Worm (Caenorhabditis elegans) whole organism, mixed stage, embryonic: Measurements from ENCODE around the gene str-5.

ENCODE experiments used
- M03D4.4 ChIP-seq: sonication (generic microtip); optimal IDR thresholded peaks from 2 replicates; lab custom pipeline; 2017; ENCODE audit warnings: mild to moderate bottlenecking, missing genetic modification characterization, missing compliant biosample characterization
- bed-3 ChIP-seq: fragments of 200-800 bp; sonication (Bioruptor generic); optimal IDR thresholded peaks from 3 replicates; lab custom pipeline; 2018; ENCODE audit warnings: mild to moderate bottlenecking, missing genetic modification characterization, moderate library complexity, missing compliant biosample characterization
- blmp-1 ChIP-seq: fragments of 150-350 bp; optimal IDR thresholded peaks from 2 replicates; lab custom pipeline; 2014; ENCODE audit warnings: missing biosample characterization, missing genetic modification characterization
- ceh-39 ChIP-seq: fragments of 150-350 bp; optimal IDR thresholded peaks from 2 replicates; lab custom pipeline; 2014; ENCODE audit warnings: missing biosample characterization, missing genetic modification characterization
- ceh-43 ChIP-seq: fragments of 200-800 bp; sonication (Bioruptor generic); optimal IDR thresholded peaks from 2 replicates; lab custom pipeline; 2018; ENCODE audit warnings: mild to moderate bottlenecking, missing genetic modification characterization, moderate library complexity, missing compliant biosample characterization
- ceh-83 ChIP-seq: fragments of 200-800 bp; sonication (Bioruptor generic); optimal IDR thresholded peaks from 2 replicates; lab custom pipeline; 2018; ENCODE audit warnings: mild to moderate bottlenecking, missing genetic modification characterization, missing compliant biosample characterization
- ces-1 ChIP-seq: fragments of 150-350 bp; optimal IDR thresholded peaks from 2 replicates; lab custom pipeline; 2014; ENCODE audit warnings: missing biosample characterization, missing genetic modification reagents, missing genetic modification characterization
- cnd-1 ChIP-seq: fragments of 200-800 bp; sonication (Bioruptor generic); optimal IDR thresholded peaks from 2 replicates; lab custom pipeline; 2018; ENCODE audit warnings: mild to moderate bottlenecking, missing genetic modification characterization, missing compliant biosample characterization
- drap-1 ChIP-seq: fragments of 200-800 bp; sonication (Bioruptor generic); optimal IDR thresholded peaks from 3 replicates; lab custom pipeline; 2018; ENCODE audit warnings: mild to moderate bottlenecking, missing genetic modification characterization, missing compliant biosample characterization
- elt-1 ChIP-seq: sonication (generic microtip); optimal IDR thresholded peaks from 2 replicates; lab custom pipeline; 2017; ENCODE audit warnings: missing genetic modification characterization, mild to moderate bottlenecking, missing compliant biosample characterization, antibody characterized with exemption, moderate library complexity, borderline replicate concordance; ENCODE audit not compliant: insufficient read depth
- elt-3 ChIP-seq: fragments of 150-350 bp; optimal IDR thresholded peaks from 2 replicates; lab custom pipeline; 2014; ENCODE audit warnings: missing biosample characterization, missing genetic modification characterization
- flh-1 ChIP-seq: fragments of 200-800 bp; sonication (Bioruptor generic); optimal IDR thresholded peaks from 2 replicates; lab custom pipeline; 2018; ENCODE audit warnings: mild to moderate bottlenecking, missing genetic modification characterization, moderate library complexity, missing compliant biosample characterization
- ham-2 ChIP-seq: fragments of 200-800 bp; sonication (Bioruptor generic); optimal IDR thresholded peaks from 2 replicates; lab custom pipeline; 2018; ENCODE audit warnings: mild to moderate bottlenecking, missing genetic modification characterization, missing compliant biosample characterization
- hlh-1 ChIP-seq: fragments of 150-350 bp; optimal IDR thresholded peaks from 2 replicates; lab custom pipeline; 2014; ENCODE audit warnings: missing biosample characterization, missing genetic modification reagents, missing genetic modification characterization
- lin-13 ChIP-seq: fragments of 150-350 bp; optimal IDR thresholded peaks from 2 replicates; lab custom pipeline; 2014; ENCODE audit warnings: missing biosample characterization, missing genetic modification characterization
- lin-32 ChIP-seq: fragments of 200-800 bp; sonication (Bioruptor generic); optimal IDR thresholded peaks from 2 replicates; lab custom pipeline; 2018; ENCODE audit warnings: mild to moderate bottlenecking, missing genetic modification characterization, missing compliant biosample characterization
- lsy-2 ChIP-seq: fragments of 150-350 bp; optimal IDR thresholded peaks from 2 replicates; lab custom pipeline; 2014; ENCODE audit warnings: missing biosample characterization, missing genetic modification characterization
- mab-5 ChIP-seq: fragments of 150-350 bp; optimal IDR thresholded peaks from 2 replicates; lab custom pipeline; 2014; ENCODE audit warnings: missing biosample characterization, missing genetic modification characterization
- mep-1 ChIP-seq: fragments of 150-350 bp; optimal IDR thresholded peaks from 2 replicates; lab custom pipeline; 2017; ENCODE audit warnings: missing biosample characterization, missing genetic modification reagents, missing genetic modification characterization, inconsistent platforms
- mls-2 ChIP-seq: sonication (generic microtip); optimal IDR thresholded peaks from 2 replicates; lab custom pipeline; 2016; ENCODE audit warnings: mild to moderate bottlenecking, missing genetic modification characterization, moderate library complexity, missing compliant biosample characterization
- nhr-12 ChIP-seq: fragments of 150-350 bp; optimal IDR thresholded peaks from 2 replicates; lab custom pipeline; 2014; ENCODE audit warnings: missing biosample characterization, missing genetic modification characterization
- nhr-237 ChIP-seq: fragments of 150-350 bp; optimal IDR thresholded peaks from 2 replicates; lab custom pipeline; 2014; ENCODE audit warnings: missing biosample characterization, missing genetic modification characterization
- nhr-28 ChIP-seq: fragments of 150-350 bp; optimal IDR thresholded peaks from 2 replicates; lab custom pipeline; 2014; ENCODE audit warnings: missing biosample characterization, missing genetic modification characterization
- nhr-76 ChIP-seq: sonication (generic microtip); optimal IDR thresholded peaks from 2 replicates; lab custom pipeline; 2017; ENCODE audit warnings: missing biosample characterization, missing genetic modification characterization
- pha-4 ChIP-seq: fragments of 150-350 bp; optimal IDR thresholded peaks from 2 replicates; lab custom pipeline; 2018; ENCODE audit warnings: missing biosample characterization, missing genetic modification reagents, missing genetic modification characterization
- snpc-4 ChIP-seq: fragments of 150-350 bp; optimal IDR thresholded peaks from 2 replicates; lab custom pipeline; 2014; ENCODE audit warnings: missing biosample characterization, missing genetic modification characterization
- sptf-1 ChIP-seq: sonication (generic microtip); optimal IDR thresholded peaks from 2 replicates; lab custom pipeline; 2017; ENCODE audit warnings: mild to moderate bottlenecking, missing genetic modification characterization, moderate library complexity, missing compliant biosample characterization
- tbx-8 ChIP-seq: fragments of 200-800 bp; sonication (Bioruptor generic); optimal IDR thresholded peaks from 2 replicates; lab custom pipeline; 2018; ENCODE audit warnings: mild to moderate bottlenecking, missing genetic modification characterization, moderate library complexity, missing compliant biosample characterization
- unc-120 ChIP-seq: sonication (generic microtip); optimal IDR thresholded peaks from 2 replicates; lab custom pipeline; 2017; ENCODE audit warnings: missing genetic modification characterization, missing compliant biosample characterization; ENCODE audit not compliant: poor library complexity, severe bottlenecking
- unc-39 ChIP-seq: fragments of 150-350 bp; optimal IDR thresholded peaks from 2 replicates; lab custom pipeline; 2014; ENCODE audit warnings: missing biosample characterization, missing genetic modification characterization
- unc-62 ChIP-seq: fragments of 150-350 bp; optimal IDR thresholded peaks from 2 replicates; lab custom pipeline; 2014; ENCODE audit warnings: missing biosample characterization, missing genetic modification reagents, missing genetic modification characterization
- zip-8 ChIP-seq: fragments of 150-350 bp; optimal IDR thresholded peaks from 2 replicates; lab custom pipeline; 2014; ENCODE audit warnings: missing biosample characterization, missing genetic modification characterization

The str-5 gene

ce11 chrV:15769072-15769471 lies 16.0 kb downstream of the str-5 start, which contains the start of gene F57A10.4:
F57A10.4 (plus strand) TSS chrV:15769438.
- no peak for TF ChIP-seq ham-2 (GFP tag; lab: Kevin White, UChicago)
- no peak for TF ChIP-seq mab-5 (tag; lab: Kevin White, UChicago)
- TF ChIP-seq ceh-83: no peak
- TF ChIP-seq ceh-39: no peak
- TF ChIP-seq lin-32 (GFP tag; lab: Kevin White, UChicago): no peak
- no peak for TF ChIP-seq snpc-4 (tag; lab: Kevin White, UChicago)
- no peak for TF ChIP-seq pha-4 (tag; lab: Kevin White, UChicago)
- no peak for TF ChIP-seq elt-1 (tag; lab: Kevin White, UChicago)
- no peak for TF ChIP-seq blmp-1
- TF ChIP-seq M03D4.4 (tag; lab: Kevin White, UChicago): no peak
- no peak for TF ChIP-seq ces-1 (GFP tag; lab: Kevin White, UChicago)
- TF ChIP-seq nhr-12 (tag; lab: Kevin White, UChicago): no peak
- no peak for TF ChIP-seq hlh-1 (tag; lab: Kevin White, UChicago)
- no peak for TF ChIP-seq unc-62 (GFP tag; lab: Kevin White, UChicago)
- TF ChIP-seq, all 35 proteins: peak for 0

DNA sequence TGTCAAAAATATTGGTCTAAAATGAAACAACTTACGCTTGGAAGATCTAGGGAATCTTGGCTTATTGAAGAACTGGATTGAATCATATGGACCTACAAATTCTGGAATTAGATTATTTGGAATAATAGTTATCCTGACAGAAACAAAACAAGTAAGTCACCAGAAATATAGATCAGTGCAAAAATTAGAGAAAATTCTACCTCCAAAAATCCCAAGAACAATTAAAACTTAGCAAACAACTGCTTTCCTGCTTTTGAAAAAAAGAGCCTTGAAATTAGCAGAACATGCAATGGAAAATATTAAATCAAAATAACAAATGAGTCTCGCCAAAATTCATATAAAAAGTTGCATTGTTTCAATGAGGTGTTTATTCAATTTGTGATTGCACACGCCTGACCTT lies 20.1 kb downstream of the str-5 start, which contains the start of gene nhr-60:
nhr-60 (minus strand) TSS at position 101 of the 400 bp plus-strand sequence.
- no peak for TF ChIP-seq blmp-1
- TF ChIP-seq bed-3 (GFP tag; lab: Kevin White, UChicago): no peak
- TF ChIP-seq elt-3: no peak
- TF ChIP-seq flh-1 (GFP tag; lab: Kevin White, UChicago): no peak
- no peak for TF ChIP-seq ceh-39
- TF ChIP-seq sptf-1 (tag; lab: Kevin White, UChicago): no peak
- TF ChIP-seq nhr-237 (tag; lab: Kevin White, UChicago): no peak
- no peak for TF ChIP-seq ceh-43 (GFP tag; lab: Kevin White, UChicago)

DNA sequence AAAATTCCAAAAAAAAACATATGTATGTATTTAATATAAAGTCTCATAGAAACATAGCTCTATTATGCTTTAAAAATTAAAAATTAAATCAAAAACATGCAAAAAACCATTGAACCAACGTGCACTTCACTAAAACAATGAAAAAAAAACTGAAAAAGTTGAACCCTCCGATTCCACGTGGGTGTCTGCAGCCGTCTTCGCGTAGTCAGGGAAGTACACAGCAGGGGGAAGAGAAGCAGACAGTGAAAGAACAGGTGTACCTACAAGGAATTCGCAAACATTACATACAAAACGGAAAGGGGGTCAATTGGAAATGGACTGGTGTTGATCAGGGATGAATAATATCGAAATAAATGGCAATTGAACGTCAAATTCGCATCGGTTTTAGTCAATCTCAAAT lies 20.9 kb downstream of the str-5 start:
- TF ChIP-seq nhr-28 (no peak), M03D4.4 (tag; lab: Kevin White, UChicago) (no peak), tbx-8 (GFP tag; lab: Kevin White, UChicago) (no peak), unc-39 (tag; lab: Kevin White, UChicago) (no peak), mab-5 (tag; lab: Kevin White, UChicago) (no peak), mls-2 (tag; lab: Kevin White, UChicago) (no peak), blmp-1 (no peak), ceh-43 (GFP tag; lab: Kevin White, UChicago) (no peak), flh-1 (GFP tag; lab: Kevin White, UChicago) (no peak), ham-2 (GFP tag; lab: Kevin White, UChicago) (no peak), ceh-39 (no peak), lin-13 (tag; lab: Kevin White, UChicago) (no peak), nhr-237 (tag; lab: Kevin White, UChicago) (no peak), cnd-1 (no peak), elt-1 (tag; lab: Kevin White, UChicago) (no peak), unc-120 (tag; lab: Kevin White, UChicago) (no peak), lin-32 (GFP tag; lab: Kevin White, UChicago) (no peak), drap-1 (GFP tag; lab: Kevin White, UChicago) (no peak), elt-3 (no peak)

- TF ChIP-seq elt-3: no peak
- TF ChIP-seq nhr-237 (tag; lab: Kevin White, UChicago): no peak
- TF ChIP-seq mls-2 (tag; lab: Kevin White, UChicago): no peak
- no peak for TF ChIP-seq ceh-43 (GFP tag; lab: Kevin White, UChicago)
- TF ChIP-seq drap-1 (GFP tag; lab: Kevin White, UChicago): no peak
- TF ChIP-seq nhr-76 (tag; lab: Kevin White, UChicago): no peak
- TF ChIP-seq lin-13 (tag; lab: Kevin White, UChicago): no peak
- TF ChIP-seq zip-8 (tag; lab: Kevin White, UChicago): no peak
- no peak for TF ChIP-seq mab-5 (tag; lab: Kevin White, UChicago)
Measured at ce11 chrV:15776651-15777050, 23.6 kb downstream of the str-5 start, which contains the start of gene nhr-283. nhr-283 (minus strand) TSS chrV:15776751.

ce11 chrV:15779128-15779729 lies 26.2 kb downstream of the str-5 start, which contains the start of the genes nhr-285 and irld-52:
nhr-285 (minus strand) TSS chrV:15779228.
irld-52 (plus strand) TSS chrV:15779679.
- TF ChIP-seq pha-4 (tag; lab: Kevin White, UChicago): no peak
- no peak for TF ChIP-seq mep-1 (tag; lab: Kevin White, UChicago)
- no peak for TF ChIP-seq nhr-28
- TF ChIP-seq elt-1 (tag; lab: Kevin White, UChicago): no peak
- no peak for TF ChIP-seq ces-1 (GFP tag; lab: Kevin White, UChicago)
- TF ChIP-seq cnd-1: no peak
- no peak for TF ChIP-seq M03D4.4 (tag; lab: Kevin White, UChicago)
- TF ChIP-seq lsy-2 (tag; lab: Kevin White, UChicago): no peak
- TF ChIP-seq ceh-39: no peak
